Worm (Caenorhabditis elegans): Measurements from ENCODE around the gene clh-5.

The clh-5 gene

DNA sequence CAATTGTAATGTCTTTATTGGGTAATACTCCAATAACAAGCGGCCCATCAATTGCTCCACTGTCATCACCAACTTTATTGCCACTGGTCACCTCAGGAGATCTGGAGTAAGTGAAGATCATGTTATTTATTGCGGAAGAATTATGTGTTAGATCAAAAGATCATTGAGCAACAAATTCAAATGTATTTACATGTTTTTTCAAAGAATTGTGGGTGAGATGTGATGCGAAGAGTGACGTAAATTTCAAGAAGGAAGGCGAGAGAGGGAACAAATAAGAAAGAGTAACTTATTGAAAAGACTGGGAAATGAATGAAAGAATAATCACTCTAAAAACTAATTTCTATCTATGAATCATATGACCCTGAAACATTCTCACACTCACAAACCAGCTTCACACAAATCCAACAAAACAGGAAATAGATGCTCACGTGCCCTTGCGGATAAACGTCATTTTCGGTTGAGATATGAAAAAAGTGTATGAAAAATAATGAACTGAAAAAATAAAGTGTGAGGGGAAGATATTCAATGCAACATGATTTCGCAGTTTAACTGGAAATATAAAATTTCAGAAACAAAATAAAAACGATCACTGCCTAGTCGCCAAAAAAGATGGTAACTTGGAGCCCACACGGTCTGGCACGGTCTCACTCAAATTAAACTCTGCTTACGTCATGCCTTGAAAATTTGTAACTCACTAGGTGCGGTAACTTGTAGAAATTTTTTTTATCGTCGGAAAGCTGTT is 22.6 kb upstream of the clh-5 start:
- TF ChIP-seq unc-62 (GFP tag; optimal IDR thresholded peaks at IDR 0.05): no peak

ce11 chrII:9120329-9120728 is 21.9 kb upstream of the clh-5 start:
- no peak for TF ChIP-seq unc-62 (GFP tag; optimal IDR thresholded peaks at IDR 0.05)

DNA sequence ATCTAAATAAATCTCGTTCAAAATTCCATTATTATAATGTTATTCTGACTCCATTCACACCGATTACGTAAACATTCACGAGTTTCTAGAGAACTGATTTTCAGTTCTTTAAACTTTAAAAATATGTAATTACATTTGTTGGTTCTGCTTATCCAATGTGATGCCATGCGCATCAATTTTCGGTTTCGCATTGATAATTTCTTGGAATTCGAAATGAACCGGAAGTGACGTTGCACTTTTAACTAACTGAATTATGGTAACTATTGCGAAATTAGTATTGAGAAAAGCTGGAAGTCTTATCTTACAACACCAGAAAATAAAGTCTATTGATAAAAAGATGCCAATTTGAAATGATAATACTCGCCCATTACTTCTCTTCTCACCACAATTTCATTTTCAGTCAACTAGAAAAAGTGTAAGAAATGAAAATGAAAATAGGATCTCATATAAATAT is 19.4 kb upstream of the clh-5 start:
- no peak for TF ChIP-seq unc-62 (GFP tag; optimal IDR thresholded peaks at IDR 0.05)

DNA sequence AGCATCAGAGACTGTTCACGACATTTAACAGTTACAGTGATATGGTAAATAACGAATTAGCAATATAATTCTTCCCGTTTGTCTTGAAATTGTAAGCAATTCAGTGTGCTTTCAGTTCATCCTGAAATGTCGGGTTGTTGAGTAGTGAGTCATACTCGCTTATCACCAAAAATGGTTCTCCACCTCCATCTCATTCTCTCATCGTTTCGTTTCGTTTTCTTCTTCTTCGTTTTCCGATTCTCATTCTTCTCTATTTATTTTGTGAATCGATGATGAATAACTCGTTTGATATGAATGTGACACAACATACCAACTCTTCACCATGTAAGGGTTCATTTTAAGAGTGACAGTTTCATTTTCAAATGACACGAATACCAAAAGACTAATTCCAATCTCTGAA is 18.0 kb upstream of the clh-5 start:
- TF ChIP-seq unc-62 (GFP tag; optimal IDR thresholded peaks at IDR 0.05): no peak

DNA sequence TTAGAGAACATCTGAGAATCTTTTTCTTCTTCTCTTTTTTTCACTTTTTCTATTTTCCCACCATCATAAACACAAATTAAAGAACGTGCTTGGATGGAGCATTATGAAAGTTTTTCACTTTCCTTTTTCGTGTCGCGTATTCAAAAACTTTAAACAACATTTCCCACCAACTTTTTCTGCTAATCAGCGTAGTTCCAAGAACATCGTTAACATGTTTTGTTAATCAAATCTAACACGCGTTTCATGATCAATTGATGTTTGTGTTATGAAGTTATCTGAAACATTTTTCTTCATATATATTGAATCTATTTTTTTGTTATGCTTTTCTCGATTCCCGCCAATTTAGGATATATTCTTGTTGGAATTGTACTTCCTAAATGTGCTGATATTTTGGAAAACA is 17.2 kb upstream of the clh-5 start:
- no peak for TF ChIP-seq unc-62 (GFP tag; optimal IDR thresholded peaks at IDR 0.05)

DNA sequence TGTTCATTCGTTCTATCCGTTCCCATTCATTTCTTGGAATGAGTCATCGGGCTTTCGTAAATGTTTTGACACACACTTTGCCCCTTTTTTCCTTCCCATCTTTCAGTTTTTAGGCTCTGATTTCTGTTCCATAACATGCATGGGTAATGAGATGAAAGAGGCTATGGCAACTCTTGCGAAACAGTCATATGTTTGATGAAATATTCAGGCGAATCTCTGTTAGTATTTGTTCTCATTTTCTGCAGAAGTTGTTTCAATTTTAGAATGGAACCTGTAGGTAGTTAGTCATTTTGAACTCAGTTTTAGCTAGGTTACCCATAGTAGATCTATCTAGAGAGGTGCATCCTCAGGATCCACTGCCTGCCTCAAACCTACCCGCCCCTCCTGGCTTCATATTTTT is 16.6 kb upstream of the clh-5 start:
- TF ChIP-seq unc-62 (GFP tag; optimal IDR thresholded peaks at IDR 0.05): no peak

DNA sequence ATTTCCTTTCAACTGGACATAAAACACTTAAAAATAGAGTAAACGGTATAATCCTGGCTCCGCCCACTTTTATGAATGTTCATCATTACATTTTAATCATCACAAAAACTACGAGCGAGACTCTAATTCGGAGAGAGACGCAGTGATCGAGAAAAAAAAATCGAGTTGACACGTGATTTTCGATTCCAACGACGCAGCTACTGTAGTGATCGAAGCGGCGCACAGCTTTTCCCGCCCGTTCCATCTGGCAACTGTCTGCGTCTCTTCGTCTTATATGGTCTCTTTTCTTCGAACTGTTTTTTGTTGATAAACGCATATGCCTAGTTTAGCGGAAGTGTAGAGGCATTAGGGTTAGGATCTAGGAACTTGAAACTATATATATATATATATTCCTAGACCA is 15.4 kb upstream of the clh-5 start:
- no peak for TF ChIP-seq unc-62 (GFP tag; optimal IDR thresholded peaks at IDR 0.05)

- TF ChIP-seq unc-62 (GFP tag; optimal IDR thresholded peaks at IDR 0.05): no peak
Measured at ce11 chrII:9112851-9113250, 14.4 kb upstream of the clh-5 start, which contains the start of gene jun-1. jun-1 (plus strand) TSS chrII:9113157.

- no peak for TF ChIP-seq unc-62 (GFP tag; optimal IDR thresholded peaks at IDR 0.05)
Measured at ce11 chrII:9111471-9112016, 13.1 kb upstream of the clh-5 start.

ce11 chrII:9108905-9109551 is 10.6 kb upstream of the clh-5 start, which contains the start of gene T24H10.4:
T24H10.4 (plus strand) TSS chrII:9109534.
- TF ChIP-seq unc-62 (GFP tag; optimal IDR thresholded peaks at IDR 0.05): no peak

DNA sequence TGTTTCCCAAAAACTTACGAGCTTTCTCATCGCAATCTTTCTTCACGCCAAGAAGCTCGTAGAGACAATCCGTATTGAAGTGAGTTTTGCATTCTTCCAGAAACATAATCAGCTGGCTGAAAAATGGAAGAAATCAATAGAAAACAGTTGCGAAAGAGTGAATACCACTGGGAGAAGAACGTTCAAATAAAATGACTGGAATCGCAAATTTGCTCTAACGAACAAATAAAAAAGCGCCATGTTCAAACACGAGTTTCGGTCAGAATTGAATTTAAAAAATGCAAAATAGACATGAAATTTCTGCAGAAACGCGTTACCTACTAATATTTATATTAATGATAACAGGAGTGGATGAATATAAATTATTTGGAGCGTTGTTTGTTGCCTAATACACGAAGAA is 10.0 kb upstream of the clh-5 start, which contains the start of gene dnj-23:
TSS of gene dnj-23 (minus strand) at position 158 of the 400 bp plus-strand sequence.
- no peak for TF ChIP-seq unc-62 (GFP tag; optimal IDR thresholded peaks at IDR 0.05)

DNA sequence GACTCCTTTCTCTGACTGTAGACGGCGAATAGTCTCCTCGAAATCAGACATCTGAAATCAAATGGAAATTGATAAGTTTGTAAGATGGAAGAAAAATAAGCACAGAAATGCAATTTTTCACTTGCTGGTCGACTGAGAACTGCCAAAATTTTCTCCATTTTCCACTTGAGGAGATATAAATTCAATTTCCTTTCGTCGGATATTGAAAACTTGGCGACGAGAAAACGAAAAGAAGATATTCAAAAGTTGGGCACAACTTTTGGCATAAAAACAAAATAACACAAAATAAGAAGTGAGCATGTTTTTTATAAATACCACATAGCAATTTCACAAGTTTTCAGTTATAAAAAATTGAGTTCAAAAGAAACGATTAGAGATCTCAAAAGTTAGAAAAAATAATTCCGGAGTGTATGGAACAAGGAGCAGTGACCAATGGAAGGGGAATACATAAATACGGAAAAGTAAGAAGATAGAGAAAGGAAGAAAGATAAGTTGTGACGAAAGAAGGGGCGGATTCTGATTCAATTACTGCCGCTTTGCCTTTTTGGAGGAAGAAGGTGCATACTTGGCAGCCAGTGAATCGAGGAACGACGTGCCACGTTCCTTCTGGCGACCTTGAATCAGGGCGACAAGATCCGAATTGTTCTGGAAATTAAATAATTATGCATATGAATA is 8.8 kb upstream of the clh-5 start, which contains the start of gene dyrb-1:
TSS of gene dyrb-1 (minus strand) at position 51 of the 675 bp plus-strand sequence.
- no peak for TF ChIP-seq unc-62 (GFP tag; optimal IDR thresholded peaks at IDR 0.05)

ce11 chrII:9100798-9101197 is 2.4 kb upstream of the clh-5 start, which contains the start of gene T24H10.5:
T24H10.5 (plus strand) TSS chrII:9101098.
- no peak for TF ChIP-seq unc-62 (GFP tag; optimal IDR thresholded peaks at IDR 0.05)

ce11 chrII:9099017-9099416 is 612 bp upstream of the clh-5 start, which contains the start of gene T24H10.1:
T24H10.1 (plus strand) TSS chrII:9099371.
- no peak for TF ChIP-seq unc-62 (GFP tag; optimal IDR thresholded peaks at IDR 0.05)

- no peak for TF ChIP-seq unc-62 (GFP tag; optimal IDR thresholded peaks at IDR 0.05)
Measured at ce11 chrII:9097302-9097701, 1.1 kb downstream of the clh-5 start.

- no peak for TF ChIP-seq unc-62 (GFP tag; optimal IDR thresholded peaks at IDR 0.05)
Measured at ce11 chrII:9094247-9094790, 4.1 kb downstream of the clh-5 start.

All from whole organism, dauer.